Worm (Caenorhabditis elegans) whole organism, late embryonic: ENCODE results near the gene ceeh-2.
A peak's percentile ranks its signal among the peaks of the same experiment; 100 is the strongest.
"Not testable (repeated sequence)": the region's sequence is repeated elsewhere in the genome, so short reads cannot be mapped to it uniquely, and the experiment has no call there.

Experiments used
- C08G9.2 ChIP-seq: sonication (generic microtip); optimal IDR thresholded peaks from 2 replicates; lab custom pipeline; 2016; ENCODE audit warnings: mild to moderate bottlenecking, missing genetic modification characterization, moderate library complexity, missing compliant biosample characterization
- F13H6.1 ChIP-seq: sonication (generic microtip); optimal IDR thresholded peaks from 2 replicates; lab custom pipeline; 2016; ENCODE audit warnings: missing genetic modification characterization, missing compliant biosample characterization
- K02D7.2 ChIP-seq: sonication (generic microtip); optimal IDR thresholded peaks from 2 replicates; lab custom pipeline; 2017; ENCODE audit warnings: mild to moderate bottlenecking, missing genetic modification characterization, missing compliant biosample characterization
- K09A11.1 ChIP-seq: sonication (generic microtip); optimal IDR thresholded peaks from 2 replicates; lab custom pipeline; 2017; ENCODE audit warnings: antibody characterized with exemption, mild to moderate bottlenecking, missing genetic modification characterization, missing compliant biosample characterization; ENCODE audit not compliant: insufficient read depth
- ahr-1 ChIP-seq: sonication (generic microtip); optimal IDR thresholded peaks from 2 replicates; lab custom pipeline; 2016; ENCODE audit warnings: missing genetic modification characterization, missing compliant biosample characterization
- ceh-18 ChIP-seq: sonication (generic microtip); optimal IDR thresholded peaks from 2 replicates; lab custom pipeline; 2016; ENCODE audit warnings: missing genetic modification characterization, missing compliant biosample characterization
- ceh-19 ChIP-seq: fragments of 200-800 bp; sonication (Bioruptor generic); optimal IDR thresholded peaks from 2 replicates; lab custom pipeline; 2018; ENCODE audit warnings: mild to moderate bottlenecking, missing genetic modification characterization, missing compliant biosample characterization
- ceh-2 ChIP-seq: sonication (generic microtip); optimal IDR thresholded peaks from 2 replicates; lab custom pipeline; 2016; ENCODE audit warnings: missing genotype, missing genetic modification characterization, missing compliant biosample characterization
- ceh-24 ChIP-seq: sonication (generic microtip); optimal IDR thresholded peaks from 2 replicates; lab custom pipeline; 2016; ENCODE audit warnings: mild to moderate bottlenecking, missing genetic modification characterization, missing compliant biosample characterization
- ceh-31 ChIP-seq: sonication (generic microtip); optimal IDR thresholded peaks from 2 replicates; lab custom pipeline; 2016; ENCODE audit warnings: missing genetic modification characterization, missing compliant biosample characterization
- ceh-34 ChIP-seq: sonication (generic microtip); optimal IDR thresholded peaks from 2 replicates; lab custom pipeline; 2016; ENCODE audit warnings: mild to moderate bottlenecking, missing genetic modification characterization, missing compliant biosample characterization
- ceh-45 ChIP-seq: fragments of 200-800 bp; sonication (Bioruptor generic); IDR thresholded peaks from 2 replicates; pipeline ENCODE4 v1.3.6; 2022; ENCODE audit warnings: missing genetic modification reagents, missing genetic modification characterization, missing compliant biosample characterization
- ceh-9 ChIP-seq: sonication (generic microtip); optimal IDR thresholded peaks from 2 replicates; lab custom pipeline; 2016; ENCODE audit warnings: mild to moderate bottlenecking, missing genetic modification characterization, inconsistent platforms, missing compliant biosample characterization
- dmd-4 ChIP-seq: sonication (generic microtip); optimal IDR thresholded peaks from 2 replicates; lab custom pipeline; 2016; ENCODE audit warnings: borderline replicate concordance, missing genetic modification characterization, missing compliant biosample characterization
- dve-1 ChIP-seq: sonication (generic microtip); optimal IDR thresholded peaks from 2 replicates; lab custom pipeline; 2017; ENCODE audit warnings: antibody characterized with exemption, mild to moderate bottlenecking, missing genetic modification characterization, missing compliant biosample characterization
- elt-2 ChIP-seq: sonication (generic microtip); optimal IDR thresholded peaks from 2 replicates; lab custom pipeline; 2016; ENCODE audit warnings: missing genetic modification reagents, missing genetic modification characterization, missing compliant biosample characterization
- elt-4 ChIP-seq: sonication (generic microtip); optimal IDR thresholded peaks from 2 replicates; lab custom pipeline; 2016; ENCODE audit warnings: missing genetic modification characterization, missing compliant biosample characterization
- fkh-6 ChIP-seq: sonication (generic microtip); optimal IDR thresholded peaks from 2 replicates; lab custom pipeline; 2016; ENCODE audit warnings: missing genetic modification characterization, missing compliant biosample characterization
- lim-6 ChIP-seq: sonication (generic microtip); optimal IDR thresholded peaks from 2 replicates; lab custom pipeline; 2016; ENCODE audit warnings: missing genetic modification characterization, missing compliant biosample characterization
- lin-11 ChIP-seq: fragments of 200-800 bp; sonication (Bioruptor generic); optimal IDR thresholded peaks from 2 replicates; lab custom pipeline; 2018; ENCODE audit warnings: mild to moderate bottlenecking, missing genetic modification characterization, missing compliant biosample characterization
- npax-4 ChIP-seq: sonication (generic microtip); optimal IDR thresholded peaks from 2 replicates; lab custom pipeline; 2016; ENCODE audit warnings: missing genetic modification characterization, missing compliant biosample characterization
- odd-2 ChIP-seq: sonication (generic microtip); optimal IDR thresholded peaks from 2 replicates; lab custom pipeline; 2017; ENCODE audit warnings: antibody characterized with exemption, mild to moderate bottlenecking, missing genetic modification characterization, missing compliant biosample characterization
- pat-9 ChIP-seq: fragments of 200-800 bp; sonication (Bioruptor generic); optimal IDR thresholded peaks from 2 replicates; lab custom pipeline; 2018; ENCODE audit warnings: mild to moderate bottlenecking, missing genetic modification characterization, moderate library complexity, missing compliant biosample characterization
- pqm-1 ChIP-seq: sonication (generic microtip); optimal IDR thresholded peaks from 2 replicates; lab custom pipeline; 2016; ENCODE audit warnings: missing genetic modification characterization, missing compliant biosample characterization
- ref-2 ChIP-seq: sonication (generic microtip); optimal IDR thresholded peaks from 2 replicates; lab custom pipeline; 2016; ENCODE audit warnings: missing genetic modification characterization, missing compliant biosample characterization
- sdc-2 ChIP-seq: sonication (generic microtip); optimal IDR thresholded peaks from 2 replicates; lab custom pipeline; 2016; ENCODE audit warnings: missing genotype, missing genetic modification characterization, missing compliant biosample characterization
- sox-2 ChIP-seq: fragments of 200-800 bp; sonication (Bioruptor generic); IDR thresholded peaks from 2 replicates; pipeline ENCODE4 v1.3.6; 2022; ENCODE audit warnings: missing genetic modification reagents, missing genetic modification characterization, missing compliant biosample characterization
- tbx-2 ChIP-seq: sonication (generic microtip); optimal IDR thresholded peaks from 2 replicates; lab custom pipeline; 2016; ENCODE audit warnings: missing genetic modification characterization, missing compliant biosample characterization
- unc-3 ChIP-seq, 2 experiments: fragments of 200-800 bp in 1 of 2; sonication (Bioruptor generic) in 1 of 2; sonication (generic microtip) in 1 of 2; conservative IDR thresholded peaks in 1 of 2; optimal IDR thresholded peaks in 1 of 2; 2 replicates each; pipeline versions ENCODE4 v1.3.6 to Lab custom; 2016 to 2022; ENCODE audit warnings: missing compliant biosample characterization in 2 of 2, missing genetic modification characterization in 2 of 2, missing genetic modification reagents in 1 of 2
- unc-42 ChIP-seq: sonication (generic microtip); optimal IDR thresholded peaks from 2 replicates; lab custom pipeline; 2016; ENCODE audit warnings: missing genotype, missing genetic modification characterization, missing compliant biosample characterization
- unc-86 ChIP-seq: sonication (generic microtip); optimal IDR thresholded peaks from 2 replicates; lab custom pipeline; 2016; ENCODE audit warnings: missing genetic modification characterization, missing compliant biosample characterization
- zip-5 ChIP-seq: sonication (generic microtip); optimal IDR thresholded peaks from 2 replicates; lab custom pipeline; 2016; ENCODE audit warnings: missing genetic modification characterization, missing compliant biosample characterization
- ztf-16 ChIP-seq: sonication (generic microtip); optimal IDR thresholded peaks from 2 replicates; lab custom pipeline; 2017; ENCODE audit warnings: missing genetic modification characterization, missing compliant biosample characterization

Gene ceeh-2

ce11 chrV:10342904-10343303 is 14.8 kb downstream of the ceeh-2 start, which contains the start of gene K07C5.3:
Gene K07C5.3 (plus strand): TSS chrV:10343032.
- TF ChIP-seq lim-6 (tag; lab: Kevin White, UChicago) (no peak), pat-9 (tag; lab: Kevin White, UChicago) (no peak), sdc-2 (tag; lab: Kevin White, UChicago) (no peak), sox-2 (GFP tag; lab: Robert Waterston, UW) (no peak)

- TF ChIP-seq unc-3 (GFP tag; conservative IDR thresholded peaks at IDR 0.05; lab: Robert Waterston, UW) (0 out of 2 replicates have a peak, but pooled peaks have one; percentile 42), unc-86 (tag; lab: Kevin White, UChicago) (peak; percentile 5), ceh-34 (tag; lab: Kevin White, UChicago) (peak; percentile 29), ref-2 (tag; lab: Kevin White, UChicago) (peak; percentile 49), tbx-2 (tag; lab: Kevin White, UChicago) (peak; percentile 25), sdc-2 (tag; lab: Kevin White, UChicago) (peak; percentile 22), ceh-31 (tag; lab: Kevin White, UChicago) (peak; percentile 56), unc-42 (tag; lab: Kevin White, UChicago) (peak; percentile 17), ceh-18 (peak; percentile 70)
- TF ChIP-seq unc-3 (tag; optimal IDR thresholded peaks at IDR 0.05; lab: Kevin White, UChicago): not testable (repeated sequence)
- TF ChIP-seq, all 69 proteins: peak for 9; not testable (repeated sequence) for 60
Observed at ce11 chrV:10341905-10342328, 15.8 kb downstream of the ceeh-2 start, which contains the start of gene K07C5.13. Gene K07C5.13 (plus strand): TSS chrV:10342055.

- TF ChIP-seq K02D7.2 (no peak), zip-5 (tag; lab: Kevin White, UChicago) (no peak), elt-2 (tag; lab: Kevin White, UChicago) (no peak), fkh-6 (tag; lab: Kevin White, UChicago) (no peak), npax-4 (no peak), ahr-1 (tag; lab: Kevin White, UChicago) (no peak), K09A11.1 (no peak), odd-2 (tag; lab: Kevin White, UChicago) (no peak), C08G9.2 (tag; lab: Kevin White, UChicago) (no peak), ceh-19 (GFP tag; lab: Kevin White, UChicago) (no peak), elt-4 (tag; lab: Kevin White, UChicago) (no peak), ceh-9 (tag; lab: Kevin White, UChicago) (no peak), ztf-16 (tag; lab: Kevin White, UChicago) (no peak), ceh-24 (tag; lab: Kevin White, UChicago) (no peak), ceh-45 (no peak)
Observed at ce11 chrV:10339200-10339599, 18.5 kb downstream of the ceeh-2 start, which contains the start of gene K07C5.2. Gene K07C5.2 (plus strand): TSS chrV:10339500.

- no peak for TF ChIP-seq dmd-4
- TF ChIP-seq ceh-24 (tag; lab: Kevin White, UChicago): no peak
- no peak for TF ChIP-seq pqm-1 (tag; lab: Kevin White, UChicago)
- no peak for TF ChIP-seq unc-3 (GFP tag; conservative IDR thresholded peaks at IDR 0.05; lab: Robert Waterston, UW)
- TF ChIP-seq unc-3 (tag; optimal IDR thresholded peaks at IDR 0.05; lab: Kevin White, UChicago): no peak
- TF ChIP-seq K02D7.2: no peak
- TF ChIP-seq lin-11 (tag; lab: Kevin White, UChicago): no peak
- no peak for TF ChIP-seq unc-86 (tag; lab: Kevin White, UChicago)
- no peak for TF ChIP-seq dve-1 (tag; lab: Kevin White, UChicago)
- no peak for TF ChIP-seq F13H6.1 (tag; lab: Kevin White, UChicago)
- no peak for TF ChIP-seq ceh-2 (tag; lab: Kevin White, UChicago)
Observed at ce11 chrV:10338305-10338992, 19.3 kb downstream of the ceeh-2 start, which contains the start of gene arx-2. Gene arx-2 (minus strand): TSS chrV:10338355.
